Worm (Caenorhabditis elegans) whole organism, L3 larva: ENCODE measurements around the gene gss-1.

Source experiments
- R02D3.7 ChIP-seq: fragments of 150-350 bp; optimal IDR thresholded peaks from 2 replicates; lab custom pipeline; 2014; ENCODE audit warnings: missing biosample characterization, missing genetic modification characterization
- ZK546.5 ChIP-seq: sonication (generic microtip); optimal IDR thresholded peaks from 2 replicates; lab custom pipeline; 2017; ENCODE audit warnings: missing biosample characterization, missing genetic modification characterization
- aly-2 ChIP-seq: fragments of 150-350 bp; optimal IDR thresholded peaks from 2 replicates; lab custom pipeline; 2014; ENCODE audit warnings: missing biosample characterization, missing genetic modification characterization
- ama-1 ChIP-seq: fragments of 150-350 bp; optimal IDR thresholded peaks from 2 replicates; lab custom pipeline; 2018
- ceh-16 ChIP-seq: sonication (generic microtip); optimal IDR thresholded peaks from 2 replicates; lab custom pipeline; 2017; ENCODE audit warnings: missing biosample characterization, missing genetic modification characterization
- ceh-28 ChIP-seq: fragments of 150-350 bp; optimal IDR thresholded peaks from 2 replicates; lab custom pipeline; 2014; ENCODE audit warnings: missing biosample characterization, missing genetic modification reagents, missing genetic modification characterization
- ceh-82 ChIP-seq: fragments of 150-350 bp; optimal IDR thresholded peaks from 2 replicates; lab custom pipeline; 2014; ENCODE audit warnings: missing biosample characterization, missing genetic modification characterization
- ceh-9 ChIP-seq: sonication (generic microtip); optimal IDR thresholded peaks from 2 replicates; lab custom pipeline; 2018; ENCODE audit warnings: missing biosample characterization, missing genetic modification characterization
- daf-12 ChIP-seq: fragments of 150-350 bp; optimal IDR thresholded peaks from 2 replicates; lab custom pipeline; 2014; ENCODE audit warnings: missing biosample characterization, missing genetic modification reagents, missing genetic modification characterization
- egl-5 ChIP-seq: fragments of 150-350 bp; optimal IDR thresholded peaks from 2 replicates; lab custom pipeline; 2017; ENCODE audit warnings: missing biosample characterization, missing genetic modification reagents, missing genetic modification characterization, inconsistent platforms
- elt-1 ChIP-seq: fragments of 150-350 bp; optimal IDR thresholded peaks from 2 replicates; lab custom pipeline; 2014; ENCODE audit warnings: missing biosample characterization, missing genetic modification characterization
- elt-2 ChIP-seq: sonication (generic microtip); optimal IDR thresholded peaks from 2 replicates; lab custom pipeline; 2016; ENCODE audit warnings: missing genetic modification reagents, mild to moderate bottlenecking, missing genetic modification characterization, missing compliant biosample characterization
- elt-3 ChIP-seq, 3 experiments: fragments of 150-350 bp in 1 of 3; sonication (generic microtip) in 2 of 3; optimal IDR thresholded peaks; 2 replicates in 2 of 3; 4 replicates in 1 of 3; lab custom pipeline; 2014 to 2017; ENCODE audit warnings: missing biosample characterization in 3 of 3, missing genetic modification characterization in 3 of 3
- eor-1 ChIP-seq, 2 experiments: fragments of 150-350 bp; optimal IDR thresholded peaks; 2 replicates each; lab custom pipeline; 2014 to 2018; ENCODE audit warnings: missing biosample characterization in 2 of 2, missing genetic modification characterization in 2 of 2
- fkh-10 ChIP-seq: sonication (generic microtip); optimal IDR thresholded peaks from 2 replicates; lab custom pipeline; 2017; ENCODE audit warnings: missing biosample characterization, missing genetic modification reagents, missing genetic modification characterization
- fkh-2 ChIP-seq: fragments of 150-350 bp; optimal IDR thresholded peaks from 2 replicates; lab custom pipeline; 2014; ENCODE audit warnings: missing biosample characterization, missing genetic modification reagents, missing genetic modification characterization
- fos-1 ChIP-seq: fragments of 150-350 bp; optimal IDR thresholded peaks from 2 replicates; lab custom pipeline; 2014; ENCODE audit warnings: missing biosample characterization, missing genetic modification characterization
- hmg-11 ChIP-seq: sonication (generic microtip); optimal IDR thresholded peaks from 2 replicates; lab custom pipeline; 2016; ENCODE audit warnings: missing genetic modification characterization, missing compliant biosample characterization
- lin-15B ChIP-seq: fragments of 150-350 bp; optimal IDR thresholded peaks from 2 replicates; lab custom pipeline; 2014; ENCODE audit warnings: missing biosample characterization, missing genetic modification characterization
- lin-39 ChIP-seq: fragments of 150-350 bp; optimal IDR thresholded peaks from 2 replicates; lab custom pipeline; 2018; ENCODE audit warnings: missing biosample characterization, missing genetic modification reagents, missing genetic modification characterization
- lsy-12 ChIP-seq: sonication (generic microtip); optimal IDR thresholded peaks from 2 replicates; lab custom pipeline; 2016; ENCODE audit warnings: mild to moderate bottlenecking, missing genetic modification characterization, missing compliant biosample characterization
- mdl-1 ChIP-seq: fragments of 150-350 bp; optimal IDR thresholded peaks from 2 replicates; lab custom pipeline; 2014; ENCODE audit warnings: missing biosample characterization, missing genetic modification characterization
- mml-1 ChIP-seq: fragments of 150-350 bp; sonication (generic microtip); optimal IDR thresholded peaks from 3 replicates; lab custom pipeline; 2014; ENCODE audit warnings: missing biosample characterization, missing genetic modification characterization
- nhr-11 ChIP-seq: fragments of 150-350 bp; optimal IDR thresholded peaks from 2 replicates; lab custom pipeline; 2014; ENCODE audit warnings: missing biosample characterization, missing genetic modification characterization
- nhr-23 ChIP-seq: fragments of 150-350 bp; optimal IDR thresholded peaks from 2 replicates; lab custom pipeline; 2014; ENCODE audit warnings: missing biosample characterization, missing genetic modification reagents, missing genetic modification characterization
- nhr-237 ChIP-seq: fragments of 150-350 bp; optimal IDR thresholded peaks from 2 replicates; lab custom pipeline; 2014; ENCODE audit warnings: missing biosample characterization, missing genetic modification characterization
- nhr-25 ChIP-seq: sonication (generic microtip); optimal IDR thresholded peaks from 2 replicates; lab custom pipeline; 2017; ENCODE audit warnings: missing biosample characterization, missing genetic modification characterization
- nhr-28 ChIP-seq: fragments of 150-350 bp; optimal IDR thresholded peaks from 2 replicates; lab custom pipeline; 2014; ENCODE audit warnings: missing biosample characterization, missing genetic modification characterization
- nhr-43 ChIP-seq: sonication (generic microtip); optimal IDR thresholded peaks from 2 replicates; lab custom pipeline; 2016; ENCODE audit warnings: mild to moderate bottlenecking, missing genetic modification characterization, missing compliant biosample characterization; ENCODE audit not compliant: poor library complexity, severe bottlenecking
- nhr-77 ChIP-seq: fragments of 150-350 bp; optimal IDR thresholded peaks from 2 replicates; lab custom pipeline; 2014; ENCODE audit warnings: missing biosample characterization, missing genetic modification characterization
- pha-4 ChIP-seq: fragments of 150-350 bp; optimal IDR thresholded peaks from 2 replicates; lab custom pipeline; 2014; ENCODE audit warnings: missing biosample characterization, missing genetic modification reagents, missing genetic modification characterization
- pqm-1 ChIP-seq: fragments of 150-350 bp; optimal IDR thresholded peaks from 2 replicates; lab custom pipeline; 2017; ENCODE audit warnings: missing biosample characterization, missing genetic modification characterization, inconsistent platforms
- skn-1 ChIP-seq: fragments of 150-350 bp; optimal IDR thresholded peaks from 2 replicates; lab custom pipeline; 2014; ENCODE audit warnings: missing biosample characterization, missing genetic modification characterization
- snpc-4 ChIP-seq: fragments of 150-350 bp; optimal IDR thresholded peaks from 2 replicates; lab custom pipeline; 2014; ENCODE audit warnings: missing biosample characterization, missing genetic modification characterization
- unc-39 ChIP-seq: sonication (generic microtip); optimal IDR thresholded peaks from 4 replicates; lab custom pipeline; 2017; ENCODE audit warnings: missing biosample characterization, missing genetic modification characterization
- zag-1 ChIP-seq: fragments of 150-350 bp; optimal IDR thresholded peaks from 2 replicates; lab custom pipeline; 2014; ENCODE audit warnings: missing biosample characterization, missing genetic modification characterization
- ztf-11 ChIP-seq: fragments of 150-350 bp; optimal IDR thresholded peaks from 2 replicates; lab custom pipeline; 2014; ENCODE audit warnings: missing biosample characterization, missing genetic modification characterization
- ztf-4 ChIP-seq: fragments of 150-350 bp; optimal IDR thresholded peaks from 2 replicates; lab custom pipeline; 2014; ENCODE audit warnings: missing biosample characterization, missing genetic modification characterization

Gene gss-1

ce11 chrII:9436009-9436408 is 19.8 kb upstream of the gss-1 start, which contains the start of gene kin-16:
Gene kin-16, minus strand, starts transcription at chrII:9436109.
- TF ChIP-seq elt-1 (tag; lab: Kevin White, UChicago) (no peak), unc-39 (no peak), aly-2 (no peak), hmg-11 (tag; lab: Kevin White, UChicago) (no peak), pha-4 (tag; lab: Kevin White, UChicago) (no peak), skn-1 (no peak), lsy-12 (no peak), nhr-28 (tag; lab: Kevin White, UChicago) (no peak), ceh-9 (no peak), ceh-16 (no peak), ztf-4 (tag; lab: Kevin White, UChicago) (no peak), nhr-237 (tag; lab: Kevin White, UChicago) (no peak), pqm-1 (tag; lab: Kevin White, UChicago) (no peak), fos-1 (tag; lab: Kevin White, UChicago) (no peak), ama-1 (no peak), nhr-23 (no peak), lin-39 (no peak), daf-12 (tag; lab: Kevin White, UChicago) (no peak), ZK546.5 (tag; lab: Kevin White, UChicago) (no peak)

ce11 chrII:9433609-9434008 is 17.4 kb upstream of the gss-1 start, which contains the start of gene kin-15:
Gene kin-15, minus strand, starts transcription at chrII:9433709.
- TF ChIP-seq ztf-11 (tag; lab: Kevin White, UChicago) (no peak), ZK546.5 (tag; lab: Kevin White, UChicago) (no peak), mdl-1 (no peak), nhr-77 (tag; lab: Kevin White, UChicago) (no peak), ama-1 (no peak), zag-1 (tag; lab: Kevin White, UChicago) (no peak), nhr-25 (tag; lab: Kevin White, UChicago) (no peak), ztf-4 (tag; lab: Kevin White, UChicago) (no peak), lin-39 (no peak), eor-1 (tag; optimal IDR thresholded peaks at IDR 0.05; lab: Kevin White, UChicago) (no peak), mml-1 (tag; lab: Kevin White, UChicago) (no peak), elt-2 (tag; lab: Kevin White, UChicago) (no peak), unc-39 (no peak), hmg-11 (tag; lab: Kevin White, UChicago) (no peak), pqm-1 (tag; lab: Kevin White, UChicago) (no peak), fkh-2 (no peak), ceh-28 (tag; lab: Kevin White, UChicago) (no peak)
- TF ChIP-seq, all 47 proteins: peak for 0

ce11 chrII:9431119-9431518 is 14.9 kb upstream of the gss-1 start:
- TF ChIP-seq fkh-10 (GFP tag; lab: Kevin White, UChicago) (peak; percentile 75), egl-5 (no peak)
- TF ChIP-seq, all 47 proteins: peak for 1

- TF ChIP-seq ceh-28 (tag; lab: Kevin White, UChicago) (no peak), unc-39 (no peak), ceh-82 (no peak), ztf-4 (tag; lab: Kevin White, UChicago) (no peak), pha-4 (tag; lab: Kevin White, UChicago) (peak; percentile 78), fkh-10 (GFP tag; lab: Kevin White, UChicago) (no peak), elt-3 (tag; optimal IDR thresholded peaks at IDR 0.05; lab: Kevin White, UChicago) (no peak), hmg-11 (tag; lab: Kevin White, UChicago) (peak; percentile 5), lin-15B (no peak), nhr-28 (tag; lab: Kevin White, UChicago) (no peak)
Observed at ce11 chrII:9427644-9428043, 11.4 kb upstream of the gss-1 start, which contains the start of gene M176.5. Gene M176.5, minus strand, starts transcription at chrII:9427744.

- TF ChIP-seq nhr-23 (no peak), lsy-12 (no peak), nhr-77 (tag; lab: Kevin White, UChicago) (no peak), R02D3.7 (no peak), ceh-9 (no peak), unc-39 (no peak), nhr-43 (tag; lab: Kevin White, UChicago) (no peak), nhr-11 (tag; lab: Kevin White, UChicago) (no peak), elt-3 (tag; optimal IDR thresholded peaks at IDR 0.05; lab: Kevin White, UChicago) (no peak), nhr-25 (tag; lab: Kevin White, UChicago) (no peak), ztf-4 (tag; lab: Kevin White, UChicago) (no peak), egl-5 (no peak), mdl-1 (no peak), hmg-11 (tag; lab: Kevin White, UChicago) (no peak), pha-4 (tag; lab: Kevin White, UChicago) (no peak), snpc-4 (tag; lab: Kevin White, UChicago) (no peak), nhr-28 (tag; lab: Kevin White, UChicago) (no peak), ceh-16 (no peak), fkh-10 (GFP tag; lab: Kevin White, UChicago) (no peak)
Observed at ce11 chrII:9426076-9426475, 9.8 kb upstream of the gss-1 start, which contains the start of gene M176.10. Gene M176.10, minus strand, starts transcription at chrII:9426176.
